Fruit fly (Drosophila melanogaster) whole organism, prepupa: ENCODE measurements around the gene CG4520.

Experiments used
- CG10631 ChIP-seq: fragments of 200-800 bp; sonication (Bioruptor generic); optimal IDR thresholded peaks from 2 replicates; lab custom pipeline; 2016; ENCODE audit warnings: missing biosample characterization, missing genetic modification characterization
- CG10669 ChIP-seq: fragments of 200-800 bp; sonication (Bioruptor generic); optimal IDR thresholded peaks from 3 replicates; lab custom pipeline; 2018; ENCODE audit warnings: missing biosample characterization, mild to moderate bottlenecking, missing genetic modification characterization, moderate library complexity
- CG11762 ChIP-seq: fragments of 200-800 bp; sonication (Bioruptor generic); optimal IDR thresholded peaks from 3 replicates; lab custom pipeline; 2016; ENCODE audit warnings: missing biosample characterization, missing genetic modification characterization; ENCODE audit not compliant: insufficient read depth
- CG11902 ChIP-seq: fragments of 200-800 bp; sonication (Bioruptor generic); optimal IDR thresholded peaks from 3 replicates; lab custom pipeline; 2016; ENCODE audit warnings: missing biosample characterization, missing genetic modification characterization
- CG1621 ChIP-seq: fragments of 200-800 bp; sonication (Bioruptor generic); optimal IDR thresholded peaks from 3 replicates; lab custom pipeline; 2018; ENCODE audit warnings: missing biosample characterization, mild to moderate bottlenecking, missing genetic modification characterization
- CG3919 ChIP-seq: fragments of 200-800 bp; sonication (Bioruptor generic); optimal IDR thresholded peaks from 3 replicates; lab custom pipeline; 2016; ENCODE audit warnings: missing biosample characterization, missing genetic modification characterization
- CG6792 ChIP-seq: fragments of 200-800 bp; sonication (Bioruptor generic); optimal IDR thresholded peaks from 3 replicates; lab custom pipeline; 2016; ENCODE audit warnings: missing biosample characterization, missing genetic modification characterization
- CG7368 ChIP-seq: fragments of 200-800 bp; sonication (Bioruptor generic); optimal IDR thresholded peaks from 3 replicates; lab custom pipeline; 2016; ENCODE audit warnings: missing biosample characterization, missing genetic modification characterization
- CG8319 ChIP-seq: fragments of 200-800 bp; sonication (Bioruptor generic); optimal IDR thresholded peaks from 3 replicates; lab custom pipeline; 2016; ENCODE audit warnings: missing biosample characterization, missing genetic modification characterization
- CG9139 ChIP-seq: fragments of 200-800 bp; sonication (Bioruptor generic); optimal IDR thresholded peaks from 3 replicates; lab custom pipeline; 2017; ENCODE audit warnings: missing biosample characterization, mild to moderate bottlenecking, missing genetic modification characterization
- Eip75B ChIP-seq: fragments of 200-800 bp; sonication (Bioruptor generic); optimal IDR thresholded peaks from 3 replicates; lab custom pipeline; 2016; ENCODE audit warnings: missing biosample characterization, missing genetic modification characterization
- Ets96B ChIP-seq: fragments of 200-800 bp; optimal IDR thresholded peaks from 2 replicates; lab custom pipeline; 2019; ENCODE audit warnings: missing biosample characterization, mild to moderate bottlenecking, missing genetic modification characterization, moderate library complexity
- Hr4 ChIP-seq: fragments of 200-800 bp; sonication (Bioruptor generic); optimal IDR thresholded peaks from 3 replicates; lab custom pipeline; 2016; ENCODE audit warnings: missing biosample characterization, missing genetic modification characterization
- Sox102F ChIP-seq: fragments of 200-800 bp; sonication (Bioruptor generic); optimal IDR thresholded peaks from 2 replicates; lab custom pipeline; 2016; ENCODE audit warnings: missing biosample characterization, mild to moderate bottlenecking, missing genetic modification characterization
- eg ChIP-seq: fragments of 200-800 bp; sonication (Bioruptor generic); IDR thresholded peaks from 3 replicates; pipeline ENCODE4 v1.3.6; 2022; ENCODE audit warnings: missing biosample characterization, missing genetic modification characterization
- fd59A ChIP-seq: fragments of 200-800 bp; sonication (Bioruptor generic); optimal IDR thresholded peaks from 2 replicates; lab custom pipeline; 2017; ENCODE audit warnings: missing biosample characterization, mild to moderate bottlenecking, missing genetic modification characterization, missing genetic modification reagents
- fkh ChIP-seq: fragments of 200-800 bp; sonication (Bioruptor generic); optimal IDR thresholded peaks from 3 replicates; lab custom pipeline; 2017; ENCODE audit warnings: missing biosample characterization, mild to moderate bottlenecking, missing genetic modification characterization, moderate library complexity
- spab ChIP-seq: fragments of 200-800 bp; sonication (Bioruptor generic); optimal IDR thresholded peaks from 2 replicates; lab custom pipeline; 2017; ENCODE audit warnings: missing biosample characterization, mild to moderate bottlenecking, missing genetic modification characterization, missing genetic modification reagents

CG4520 gene

DNA sequence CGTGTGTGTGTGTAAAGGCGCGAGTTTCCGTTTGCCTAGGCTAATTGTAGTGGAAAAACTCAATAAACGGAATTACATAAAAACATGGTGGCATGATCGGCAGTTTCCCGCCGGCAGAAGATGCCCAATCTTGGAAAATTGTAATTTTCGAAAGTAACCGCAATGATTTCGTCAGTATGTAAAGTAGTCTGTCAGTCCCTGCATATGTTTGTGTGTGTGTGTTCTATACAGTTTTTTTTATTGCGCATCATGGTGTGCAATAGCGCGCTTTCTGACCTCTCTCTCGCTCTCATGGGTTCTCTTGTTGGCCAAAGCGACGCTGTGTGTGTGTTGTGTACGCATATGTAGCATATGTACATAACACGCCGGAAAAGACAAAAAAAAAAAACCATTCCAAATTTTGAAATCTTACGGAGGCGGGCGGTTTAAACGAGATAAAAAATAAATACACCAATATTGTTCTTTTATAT is 49.8 kb downstream of the CG4520 start (continued):
- TF ChIP-seq CG7368 (GFP tag; lab: Kevin White, UChicago): no peak
- TF ChIP-seq CG3919 (GFP tag; lab: Kevin White, UChicago): peak; percentile 47
- TF ChIP-seq CG6792 (GFP tag; lab: Kevin White, UChicago): peak; percentile 14
- TF ChIP-seq CG8319 (GFP tag; lab: Kevin White, UChicago): no peak
- TF ChIP-seq Hr4 (GFP tag; lab: Kevin White, UChicago): no peak
- TF ChIP-seq Ets96B (tag; lab: Kevin White, UChicago): peak; percentile 38
- no peak for TF ChIP-seq spab (GFP tag; lab: Kevin White, UChicago)
- TF ChIP-seq CG10669 (GFP tag; lab: Kevin White, UChicago): peak; percentile 39
- TF ChIP-seq fd59A: no peak
- TF ChIP-seq fkh (GFP tag; lab: Kevin White, UChicago): peak; percentile 95
- no peak for TF ChIP-seq CG9139 (GFP tag; lab: Kevin White, UChicago)
- no peak for TF ChIP-seq Eip75B (GFP tag; lab: Kevin White, UChicago)
- no peak for TF ChIP-seq CG11902
- peak; percentile 68 for TF ChIP-seq CG1621
- TF ChIP-seq Sox102F (GFP tag; lab: Kevin White, UChicago): no peak
- TF ChIP-seq CG11762 (GFP tag; lab: Kevin White, UChicago): no peak
- TF ChIP-seq eg: no peak; the same call in 2 of the 3 replicates
- TF ChIP-seq CG10631 (GFP tag; lab: Kevin White, UChicago): no peak
